Worm (Caenorhabditis elegans) whole organism, L1 larva: ENCODE results near the gene ZK637.15.
A peak's percentile ranks its signal among the peaks of the same experiment; 100 is the strongest.

Source experiments
- C04F5.9 ChIP-seq: sonication (generic microtip); optimal IDR thresholded peaks from 2 replicates; lab custom pipeline; 2016; ENCODE audit warnings: missing genetic modification characterization, missing compliant biosample characterization
- Y116A8C.19 ChIP-seq: sonication (generic microtip); optimal IDR thresholded peaks from 2 replicates; lab custom pipeline; 2016; ENCODE audit warnings: missing compliant biosample characterization, missing genetic modification characterization, borderline replicate concordance
- aly-2 ChIP-seq: fragments of 150-350 bp; optimal IDR thresholded peaks from 2 replicates; lab custom pipeline; 2014; ENCODE audit warnings: missing biosample characterization, missing genetic modification characterization
- ama-1 ChIP-seq: fragments of 150-350 bp; optimal IDR thresholded peaks from 2 replicates; lab custom pipeline; 2014
- ceh-63 ChIP-seq: fragments of 200-800 bp; sonication (Bioruptor generic); optimal IDR thresholded peaks from 2 replicates; lab custom pipeline; 2018; ENCODE audit warnings: mild to moderate bottlenecking, missing genetic modification characterization, missing compliant biosample characterization
- ceh-82 ChIP-seq, 3 experiments: fragments of 150-350 bp in 1 of 3; sonication (generic microtip) in 2 of 3; optimal IDR thresholded peaks; 2 replicates each; lab custom pipeline; 2014 to 2017; ENCODE audit warnings: missing biosample characterization in 3 of 3, missing genetic modification characterization in 3 of 3
- ceh-88 ChIP-seq: fragments of 200-800 bp; sonication (Bioruptor generic); IDR thresholded peaks from 2 replicates; pipeline ENCODE4 v1.3.6; 2022; ENCODE audit warnings: missing genetic modification characterization, missing compliant biosample characterization
- dpl-1 ChIP-seq, 3 experiments: fragments of 150-350 bp in 2 of 3; sonication (generic microtip) in 1 of 3; optimal IDR thresholded peaks; 2 replicates each; lab custom pipeline; 2014 to 2017; ENCODE audit warnings: missing biosample characterization in 3 of 3, missing genetic modification characterization in 3 of 3, missing genetic modification reagents in 3 of 3
- dsc-1 ChIP-seq: sonication (generic microtip); optimal IDR thresholded peaks from 2 replicates; lab custom pipeline; 2016; ENCODE audit warnings: mild to moderate bottlenecking, missing genetic modification characterization, missing compliant biosample characterization
- efl-1 ChIP-seq, 4 experiments: fragments of 150-350 bp; optimal IDR thresholded peaks in 3 of 4; peaks in 1 of 4; 1 replicate in 1 of 4; 2 replicates in 3 of 4; lab custom pipeline; 2014; ENCODE audit warnings: missing biosample characterization in 2 of 4, missing genetic modification characterization in 2 of 4, missing genetic modification reagents in 2 of 4
- fkh-10 ChIP-seq: sonication (generic microtip); optimal IDR thresholded peaks from 2 replicates; lab custom pipeline; 2017; ENCODE audit warnings: missing biosample characterization, missing genetic modification reagents, missing genetic modification characterization
- fkh-8 ChIP-seq: sonication (generic microtip); optimal IDR thresholded peaks from 2 replicates; lab custom pipeline; 2016; ENCODE audit warnings: mild to moderate bottlenecking, missing genetic modification characterization, missing compliant biosample characterization
- fos-1 ChIP-seq: fragments of 150-350 bp; optimal IDR thresholded peaks from 2 replicates; lab custom pipeline; 2014; ENCODE audit warnings: missing biosample characterization, missing genetic modification characterization
- hlh-17 ChIP-seq: fragments of 200-800 bp; sonication (Bioruptor generic); optimal IDR thresholded peaks from 2 replicates; lab custom pipeline; 2018; ENCODE audit warnings: missing genetic modification characterization, mild to moderate bottlenecking, missing compliant biosample characterization, moderate library complexity, borderline replicate concordance
- hpl-2 ChIP-seq: fragments of 150-350 bp; optimal IDR thresholded peaks from 2 replicates; lab custom pipeline; 2014; ENCODE audit warnings: missing biosample characterization, missing genetic modification reagents, missing genetic modification characterization
- isw-1 ChIP-seq: fragments of 200-800 bp; sonication (Bioruptor generic); IDR thresholded peaks from 2 replicates; pipeline ENCODE4 v1.3.6; 2022; ENCODE audit warnings: missing genetic modification characterization, missing compliant biosample characterization
- lin-14 ChIP-seq: fragments of 200-800 bp; sonication (Bioruptor generic); optimal IDR thresholded peaks from 2 replicates; lab custom pipeline; 2018; ENCODE audit warnings: mild to moderate bottlenecking, missing genetic modification characterization, moderate library complexity, missing compliant biosample characterization
- lin-15B ChIP-seq: fragments of 150-350 bp; sonication (generic microtip); optimal IDR thresholded peaks from 3 replicates; lab custom pipeline; 2014; ENCODE audit warnings: missing biosample characterization, missing genetic modification characterization
- lin-35 ChIP-seq, 2 experiments: fragments of 150-350 bp; optimal IDR thresholded peaks; 2 replicates each; lab custom pipeline; 2014; ENCODE audit warnings: missing biosample characterization in 2 of 2, missing genetic modification characterization in 2 of 2, missing genetic modification reagents in 2 of 2
- lin-39 ChIP-seq: fragments of 150-350 bp; optimal IDR thresholded peaks from 2 replicates; lab custom pipeline; 2014; ENCODE audit warnings: missing biosample characterization, missing genetic modification reagents, missing genetic modification characterization
- lir-3 ChIP-seq: sonication (generic microtip); optimal IDR thresholded peaks from 2 replicates; lab custom pipeline; 2016; ENCODE audit warnings: mild to moderate bottlenecking, missing genetic modification characterization, moderate library complexity, missing compliant biosample characterization; ENCODE audit not compliant: poor library complexity
- lsy-2 ChIP-seq, 2 experiments: fragments of 150-350 bp; optimal IDR thresholded peaks; 2 replicates each; lab custom pipeline; 2014; ENCODE audit warnings: missing biosample characterization in 2 of 2, missing genetic modification characterization in 2 of 2
- mdl-1 ChIP-seq, 2 experiments: fragments of 150-350 bp; optimal IDR thresholded peaks; 2 replicates each; lab custom pipeline; 2014 to 2017; ENCODE audit warnings: missing biosample characterization in 2 of 2, missing genetic modification characterization in 2 of 2, inconsistent platforms in 1 of 2
- mep-1 ChIP-seq: fragments of 150-350 bp; optimal IDR thresholded peaks from 2 replicates; lab custom pipeline; 2014; ENCODE audit warnings: missing biosample characterization, missing genetic modification characterization
- nhr-11 ChIP-seq: fragments of 150-350 bp; optimal IDR thresholded peaks from 2 replicates; lab custom pipeline; 2014; ENCODE audit warnings: missing biosample characterization, missing genetic modification characterization
- nhr-20 ChIP-seq: sonication (generic microtip); optimal IDR thresholded peaks from 2 replicates; lab custom pipeline; 2016; ENCODE audit warnings: mild to moderate bottlenecking, missing genetic modification characterization, missing compliant biosample characterization
- nhr-47 ChIP-seq: sonication (generic microtip); optimal IDR thresholded peaks from 2 replicates; lab custom pipeline; 2016; ENCODE audit warnings: mild to moderate bottlenecking, missing genetic modification characterization, moderate library complexity, missing compliant biosample characterization
- nhr-71 ChIP-seq: sonication (generic microtip); optimal IDR thresholded peaks from 2 replicates; lab custom pipeline; 2016; ENCODE audit warnings: mild to moderate bottlenecking, missing genetic modification characterization, moderate library complexity, missing compliant biosample characterization
- nhr-76 ChIP-seq: sonication (generic microtip); optimal IDR thresholded peaks from 2 replicates; lab custom pipeline; 2017; ENCODE audit warnings: missing biosample characterization, missing genetic modification characterization
- nhr-84 ChIP-seq: sonication (generic microtip); optimal IDR thresholded peaks from 2 replicates; lab custom pipeline; 2017; ENCODE audit warnings: missing biosample characterization, missing genetic modification characterization
- nhr-85 ChIP-seq: sonication (generic microtip); peaks from one replicate; lab custom pipeline; 2016; ENCODE audit warnings: missing genetic modification characterization, inconsistent platforms, missing compliant biosample characterization
- skn-1 ChIP-seq: fragments of 150-350 bp; optimal IDR thresholded peaks from 2 replicates; lab custom pipeline; 2014; ENCODE audit warnings: missing biosample characterization, missing genetic modification characterization
- snu-23 ChIP-seq: sonication (generic microtip); optimal IDR thresholded peaks from 2 replicates; lab custom pipeline; 2016; ENCODE audit warnings: missing genetic modification characterization, missing compliant biosample characterization
- swsn-7 ChIP-seq: sonication (generic microtip); optimal IDR thresholded peaks from 2 replicates; lab custom pipeline; 2016; ENCODE audit warnings: missing genetic modification characterization, missing compliant biosample characterization
- tbx-2 ChIP-seq: sonication (generic microtip); optimal IDR thresholded peaks from 2 replicates; lab custom pipeline; 2016; ENCODE audit warnings: missing genetic modification characterization, missing compliant biosample characterization
- unc-62 ChIP-seq: fragments of 150-350 bp; optimal IDR thresholded peaks from 2 replicates; lab custom pipeline; 2014; ENCODE audit warnings: missing biosample characterization, missing genetic modification reagents, missing genetic modification characterization
- unc-86 ChIP-seq: sonication (generic microtip); optimal IDR thresholded peaks from 2 replicates; lab custom pipeline; 2016; ENCODE audit warnings: missing genetic modification characterization, missing compliant biosample characterization
- unc-98 ChIP-seq: fragments of 200-800 bp; sonication (Bioruptor generic); IDR thresholded peaks from 2 replicates; pipeline ENCODE4 v1.3.6; 2022; ENCODE audit warnings: missing genetic modification characterization, missing compliant biosample characterization
- xbp-1 ChIP-seq: sonication (generic microtip); optimal IDR thresholded peaks from 2 replicates; lab custom pipeline; 2016; ENCODE audit warnings: missing genetic modification characterization, missing compliant biosample characterization
- zip-4 ChIP-seq: fragments of 200-800 bp; sonication (Bioruptor generic); optimal IDR thresholded peaks from 2 replicates; lab custom pipeline; 2018; ENCODE audit warnings: mild to moderate bottlenecking, missing genetic modification characterization, moderate library complexity, missing compliant biosample characterization

Gene ZK637.15

DNA sequence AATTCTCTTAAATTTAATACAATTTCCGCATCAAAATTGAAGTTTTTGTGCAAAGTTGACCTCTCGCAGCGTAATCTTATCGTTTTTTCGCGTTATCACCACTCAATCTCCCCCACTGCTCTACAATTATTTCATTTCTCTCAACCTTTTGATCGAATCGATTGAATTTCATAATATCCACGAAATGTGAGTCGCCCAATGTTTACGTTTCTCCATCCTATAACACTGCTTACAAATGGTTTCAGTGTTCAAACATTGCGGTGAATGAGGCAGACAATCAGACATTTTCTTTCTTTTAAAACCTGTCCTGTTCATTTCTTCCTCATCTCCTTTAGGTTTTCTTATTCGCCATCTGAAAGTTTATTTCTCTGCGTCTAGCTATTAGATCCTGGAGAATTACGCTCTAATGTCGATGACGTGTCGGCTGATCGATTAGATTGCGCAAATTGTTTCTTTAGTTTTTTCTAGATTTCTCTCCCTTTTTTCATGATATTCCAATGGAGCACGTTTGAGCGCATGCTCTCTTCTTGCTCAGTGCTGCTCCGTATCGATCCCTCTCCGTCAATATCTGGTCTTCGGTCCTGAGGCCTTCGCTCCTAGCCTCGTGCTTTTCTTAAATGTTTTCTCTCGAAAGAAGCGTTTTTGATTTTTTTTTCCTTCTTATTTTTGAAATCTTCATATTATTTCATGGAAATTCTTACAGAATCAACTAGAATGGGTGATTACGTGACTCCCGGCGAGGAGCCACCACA is 14.8 kb upstream of the ZK637.15 start, which contains the start of gene unc-32:
Gene unc-32 (plus strand): TSS at position 702 of the 752 bp plus-strand sequence.
- TF ChIP-seq ceh-82 (tag; optimal IDR thresholded peaks at IDR 0.05; lab: Kevin White, UChicago), result peak in 2 of 3 experiments; percentile 26 to 72
- no peak for TF ChIP-seq lir-3 (tag; lab: Kevin White, UChicago)
- peak; percentile 41 for TF ChIP-seq dsc-1 (tag; lab: Kevin White, UChicago)
- peak; percentile 21 for TF ChIP-seq tbx-2 (tag; lab: Kevin White, UChicago)
- TF ChIP-seq lin-15B (tag; lab: Kevin White, UChicago), result peak; percentile 58
- peak; percentile 40 for TF ChIP-seq unc-86
- peak; percentile 63 for TF ChIP-seq mep-1 (tag; lab: Kevin White, UChicago)
- peak; percentile 84 for TF ChIP-seq lin-14 (GFP tag; lab: Kevin White, UChicago)
- peak; percentile 4 for TF ChIP-seq nhr-20 (tag; lab: Kevin White, UChicago)
- no peak for TF ChIP-seq nhr-11
- peak; percentile 65 for TF ChIP-seq nhr-71
- TF ChIP-seq nhr-85 (tag; lab: Kevin White, UChicago), result peak; percentile 37
- peak; percentile 80 for TF ChIP-seq fkh-8 (tag; lab: Kevin White, UChicago)
- peak; percentile 28 for TF ChIP-seq xbp-1 (tag; lab: Kevin White, UChicago)
- peak; percentile 35 for TF ChIP-seq swsn-7 (tag; lab: Kevin White, UChicago)
- TF ChIP-seq zip-4, result peak; percentile 1
- TF ChIP-seq nhr-84, result no peak
- TF ChIP-seq nhr-76 (tag; lab: Kevin White, UChicago), result no peak
- peak in 1 of 2 experiments; percentile 18 for TF ChIP-seq mdl-1 (tag; optimal IDR thresholded peaks at IDR 0.05; lab: Kevin White, UChicago)
- TF ChIP-seq dpl-1 (GFP tag; optimal IDR thresholded peaks at IDR 0.05; lab: Kevin White, UChicago), result peak in 2 of 3 experiments; percentile 36 to 40
- peak; percentile 41 to 47 for TF ChIP-seq lin-35 (GFP tag; optimal IDR thresholded peaks at IDR 0.05; lab: Kevin White, UChicago)
- no peak for TF ChIP-seq hpl-2
- no peak for TF ChIP-seq ceh-88
- TF ChIP-seq efl-1 (optimal IDR thresholded peaks at IDR 0.05; lab: Kevin White, UChicago), result peak; percentile 39 to 40
- peak; percentile 35 to 37 for TF ChIP-seq efl-1 (GFP tag; optimal IDR thresholded peaks at IDR 0.05 in 1 of 2; lab: Kevin White, UChicago)
- peak; percentile 50 for TF ChIP-seq skn-1 (tag; lab: Kevin White, UChicago)
- no peak for TF ChIP-seq hlh-17 (GFP tag; lab: Kevin White, UChicago)
- TF ChIP-seq fos-1 (tag; lab: Kevin White, UChicago), result peak; percentile 11
- peak; percentile 19 to 70 for TF ChIP-seq lsy-2 (tag; optimal IDR thresholded peaks at IDR 0.05; lab: Kevin White, UChicago)
- TF ChIP-seq nhr-47, result peak; percentile 44
- TF ChIP-seq fkh-10 (GFP tag; lab: Kevin White, UChicago), result peak; percentile 33
- peak; percentile 56 for TF ChIP-seq snu-23 (GFP tag; lab: Kevin White, UChicago)
- TF ChIP-seq C04F5.9 (tag; lab: Kevin White, UChicago), result peak; percentile 56

DNA sequence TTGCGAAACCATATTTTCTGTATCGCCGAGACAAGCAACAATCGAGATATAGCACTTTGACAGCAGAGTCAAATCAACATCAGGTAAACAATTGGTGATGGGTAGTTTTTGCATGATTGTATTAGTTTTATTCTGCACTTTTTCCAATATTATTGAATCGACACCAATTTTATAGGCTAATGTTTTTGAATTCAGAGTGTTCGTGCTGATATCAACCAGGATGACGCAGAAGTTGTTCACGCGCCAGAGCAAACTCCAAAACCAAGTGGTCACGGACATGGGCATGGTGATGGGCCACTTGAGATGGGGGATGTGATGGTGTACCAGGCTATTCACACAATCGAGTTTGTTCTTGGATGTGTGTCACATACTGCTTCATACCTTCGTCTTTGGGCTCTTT is 9.7 kb upstream of the ZK637.15 start:
- TF ChIP-seq ama-1 (lab: Kevin White, UChicago) (no peak), aly-2 (no peak), isw-1 (GFP tag; lab: Robert Waterston, UW) (no peak)

DNA sequence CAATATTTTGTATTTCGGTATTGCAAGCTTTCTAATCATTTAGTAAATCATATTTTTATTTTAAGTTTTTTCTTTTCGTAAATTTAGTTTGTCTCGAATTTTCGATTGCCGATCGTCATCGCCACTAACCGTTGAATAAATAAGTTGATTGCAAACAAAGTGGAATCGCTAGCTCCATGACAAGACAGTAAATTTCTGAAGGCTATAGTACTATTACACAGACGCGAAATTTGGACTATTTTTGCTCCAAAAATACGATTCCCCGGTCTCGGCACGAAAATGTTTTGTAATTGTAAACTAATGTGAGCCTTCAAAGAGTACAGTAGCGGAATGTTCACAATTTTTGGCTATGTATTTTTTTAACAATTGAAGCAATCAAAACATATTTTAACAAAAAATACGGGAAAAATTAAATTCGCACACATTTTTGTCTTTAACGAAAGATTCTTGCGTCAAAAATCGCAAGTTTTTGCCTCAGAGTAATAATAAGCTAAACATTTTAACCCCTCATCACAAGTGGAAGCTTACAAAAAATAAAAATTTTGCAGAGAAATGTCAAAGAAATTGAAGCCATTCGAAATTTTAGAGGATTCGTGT is 8.2 kb upstream of the ZK637.15 start, which contains the start of gene tpk-1:
Gene tpk-1 (plus strand): TSS at position 547 of the 597 bp plus-strand sequence.
- TF ChIP-seq nhr-76 (tag; lab: Kevin White, UChicago), result no peak
- TF ChIP-seq unc-98, result no peak
- TF ChIP-seq Y116A8C.19 (tag; lab: Kevin White, UChicago), result no peak
- TF ChIP-seq ceh-63 (GFP tag; lab: Kevin White, UChicago), result no peak
- TF ChIP-seq unc-62, result no peak
- TF ChIP-seq mdl-1 (tag; optimal IDR thresholded peaks at IDR 0.05; lab: Kevin White, UChicago), result no peak
- no peak for TF ChIP-seq isw-1 (GFP tag; lab: Robert Waterston, UW)
- TF ChIP-seq lin-39 (tag; lab: Kevin White, UChicago), result no peak
